Worm (Caenorhabditis elegans): Measurements from ENCODE around the gene C43H6.4.

DNA sequence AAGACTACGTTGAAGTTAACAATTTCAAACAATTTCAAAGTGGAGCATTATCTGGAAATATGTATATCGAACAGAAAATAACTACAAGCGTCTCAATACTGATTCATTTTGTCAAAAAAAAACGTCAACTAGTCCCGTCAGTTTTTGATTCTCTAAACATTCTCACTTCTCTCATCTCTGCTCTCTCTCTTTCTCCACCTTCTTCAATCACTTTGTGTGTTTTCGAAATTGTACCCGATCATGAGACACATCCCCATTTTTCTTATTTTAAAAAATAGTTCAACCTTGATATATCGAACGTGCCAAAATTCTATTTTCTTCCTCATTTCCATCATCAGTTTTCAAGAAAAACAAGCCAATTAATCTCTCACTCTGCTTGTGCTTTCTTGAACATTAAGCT, 23.0 kb upstream of the C43H6.4 start:
- no peak for TF ChIP-seq nhr-11 (tag; optimal IDR thresholded peaks at IDR 0.05)
- TF ChIP-seq snpc-4 (tag; optimal IDR thresholded peaks at IDR 0.05), result no peak
- TF ChIP-seq elt-3 (tag; optimal IDR thresholded peaks at IDR 0.05), result no peak
- no peak for TF ChIP-seq nhr-237 (tag; optimal IDR thresholded peaks at IDR 0.05)

All from whole organism, L3 larva.